Worm (Caenorhabditis elegans): ENCODE measurements around the gene dpy-21.

DNA sequence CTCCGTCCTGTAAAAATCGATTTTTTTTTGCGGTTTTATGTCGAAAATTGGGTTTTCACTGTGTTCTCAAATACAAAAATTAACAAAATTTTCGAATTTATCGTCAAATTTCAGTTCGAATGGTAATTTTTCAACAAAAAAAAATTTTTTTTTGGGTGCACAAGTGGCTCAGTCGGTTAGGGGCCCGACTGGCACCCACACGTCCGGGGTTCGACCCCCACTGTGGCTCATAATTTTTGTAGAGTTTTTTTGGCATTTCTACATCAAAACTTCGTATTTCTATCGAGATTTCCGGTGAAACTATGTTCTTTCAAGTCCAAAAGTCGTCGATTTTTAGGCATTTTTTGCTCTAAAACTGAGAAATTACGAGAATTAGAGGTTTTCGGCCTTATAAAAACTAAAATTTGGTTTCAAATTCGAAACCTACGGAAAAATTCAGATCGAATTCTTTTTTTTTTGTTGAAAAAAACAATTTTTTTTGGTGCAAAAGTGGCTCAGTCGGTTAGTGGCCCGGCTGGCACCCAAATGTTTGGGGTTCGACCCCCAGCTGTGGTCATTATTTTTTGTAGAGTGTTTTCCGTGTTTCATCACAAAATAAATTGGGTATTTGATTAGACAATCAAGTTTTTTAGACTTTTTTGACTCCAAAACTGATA lies 829 bp downstream of the dpy-21 start:
- no peak for TF ChIP-seq W03F9.2 (tag; optimal IDR thresholded peaks at IDR 0.05)
- TF ChIP-seq him-1 (tag; optimal IDR thresholded peaks at IDR 0.05): no peak
- TF ChIP-seq dao-5 (tag; optimal IDR thresholded peaks at IDR 0.05): no peak

All from whole organism, L4/young adult.